Worm (Caenorhabditis elegans) whole organism, early embryonic: Measurements from ENCODE around the gene ZK1240.1.

Source experiments
- ama-1 ChIP-seq: fragments of 150-350 bp; optimal IDR thresholded peaks from 2 replicates; lab custom pipeline; 2014
- flt-1 ChIP-seq: fragments of 200-800 bp; sonication (Bioruptor generic); IDR thresholded peaks from 2 replicates; pipeline ENCODE4 v1.3.6; 2022; ENCODE audit warnings: missing genetic modification characterization, missing compliant biosample characterization
- tbx-37 ChIP-seq: fragments of 200-800 bp; sonication (Bioruptor generic); conservative IDR thresholded peaks from 2 replicates; pipeline ENCODE4 v1.3.6; 2022; ENCODE audit warnings: missing genetic modification reagents, missing genetic modification characterization, missing compliant biosample characterization

DNA sequence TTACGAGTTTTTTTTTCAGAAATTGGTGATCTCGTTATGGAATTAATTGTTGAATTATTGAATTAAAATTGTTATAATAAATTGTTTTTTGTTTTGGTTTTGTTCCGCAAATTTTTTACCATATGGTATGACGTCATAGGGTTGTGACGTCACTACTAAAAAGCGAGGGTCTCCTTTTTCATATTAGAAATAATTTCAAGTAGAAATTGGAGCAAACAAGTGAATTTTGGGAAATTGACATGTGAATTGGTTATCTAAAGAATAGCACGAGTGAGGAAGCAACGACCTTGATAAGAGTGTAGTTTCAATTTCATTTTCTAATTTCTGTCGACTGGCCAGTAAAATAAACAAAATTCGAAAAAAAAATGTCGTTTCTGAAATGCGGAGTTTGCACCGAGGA is 6.4 kb downstream of the ZK1240.1 start, which contains the start of gene F43C11.7:
- TF ChIP-seq ama-1 (no peak), flt-1 (no peak), tbx-37 (no peak)
